Worm (Caenorhabditis elegans) whole organism, L4 larva: Measurements from ENCODE around the gene str-5.

ENCODE experiments used
- D1046.2 ChIP-seq: fragments of 200-800 bp; sonication (Bioruptor generic); IDR thresholded peaks from 2 replicates; pipeline ENCODE4 v1.3.6; 2022; ENCODE audit warnings: missing genetic modification characterization, missing compliant biosample characterization
- F10B5.3 ChIP-seq: sonication (generic microtip); optimal IDR thresholded peaks from 2 replicates; lab custom pipeline; 2016; ENCODE audit warnings: mild to moderate bottlenecking, missing genetic modification characterization, missing compliant biosample characterization
- F37D6.2 ChIP-seq: sonication (generic microtip); optimal IDR thresholded peaks from 2 replicates; lab custom pipeline; 2016; ENCODE audit warnings: mild to moderate bottlenecking, missing genetic modification characterization, missing compliant biosample characterization
- F49E8.2 ChIP-seq: sonication (generic microtip); optimal IDR thresholded peaks from 2 replicates; lab custom pipeline; 2016; ENCODE audit warnings: missing compliant biosample characterization, mild to moderate bottlenecking, missing genetic modification characterization, borderline replicate concordance
- R02D3.7 ChIP-seq: fragments of 150-350 bp; sonication (generic microtip); optimal IDR thresholded peaks from 3 replicates; lab custom pipeline; 2014; ENCODE audit warnings: missing biosample characterization, missing genetic modification characterization
- T26A8.4 ChIP-seq: fragments of 200-800 bp; sonication (Bioruptor generic); IDR thresholded peaks from 2 replicates; pipeline ENCODE4 v1.3.6; 2022; ENCODE audit warnings: missing genetic modification characterization, missing compliant biosample characterization
- aha-1 ChIP-seq: fragments of 150-350 bp; peaks from one replicate; lab custom pipeline; 2014; ENCODE audit warnings: missing biosample characterization, missing genetic modification characterization
- aly-2 ChIP-seq: sonication (generic microtip); optimal IDR thresholded peaks from 2 replicates; lab custom pipeline; 2018; ENCODE audit warnings: missing biosample characterization, missing genetic modification characterization
- arid-1 ChIP-seq: fragments of 200-800 bp; sonication (Bioruptor generic); conservative IDR thresholded peaks from 2 replicates; pipeline ENCODE4 v1.3.6; 2022; ENCODE audit warnings: missing genetic modification reagents, missing genetic modification characterization, missing compliant biosample characterization
- ceh-20 ChIP-seq: fragments of 200-800 bp; sonication (Bioruptor generic); IDR thresholded peaks from 2 replicates; pipeline ENCODE4 v1.3.6; 2022; ENCODE audit warnings: missing genetic modification reagents, missing genetic modification characterization, missing compliant biosample characterization
- ceh-28 ChIP-seq: fragments of 150-350 bp; optimal IDR thresholded peaks from 2 replicates; lab custom pipeline; 2014; ENCODE audit warnings: missing biosample characterization, missing genetic modification reagents, missing genetic modification characterization
- ceh-82 ChIP-seq: sonication (generic microtip); optimal IDR thresholded peaks from 2 replicates; lab custom pipeline; 2017; ENCODE audit warnings: missing biosample characterization, missing genetic modification characterization
- ces-1 ChIP-seq: fragments of 150-350 bp; sonication (generic microtip); optimal IDR thresholded peaks from 4 replicates; lab custom pipeline; 2014; ENCODE audit warnings: missing biosample characterization, missing genetic modification reagents, missing genetic modification characterization
- cey-2 ChIP-seq: sonication (generic microtip); optimal IDR thresholded peaks from 3 replicates; lab custom pipeline; 2017; ENCODE audit warnings: missing genetic modification characterization, mild to moderate bottlenecking, missing compliant biosample characterization, antibody characterized with exemption, borderline replicate concordance; ENCODE audit not compliant: insufficient read depth
- ctbp-1 ChIP-seq: fragments of 200-800 bp; sonication (Bioruptor generic); IDR thresholded peaks from 2 replicates; pipeline ENCODE4 v1.3.6; 2022; ENCODE audit warnings: missing genetic modification reagents, missing genetic modification characterization, missing compliant biosample characterization
- daf-8 ChIP-seq: fragments of 200-800 bp; sonication (Bioruptor generic); IDR thresholded peaks from 2 replicates; pipeline ENCODE4 v1.3.6; 2022; ENCODE audit warnings: missing genetic modification characterization, missing compliant biosample characterization
- dmd-8 ChIP-seq: fragments of 200-800 bp; sonication (Bioruptor generic); IDR thresholded peaks from 2 replicates; pipeline ENCODE4 v1.3.6; 2022; ENCODE audit warnings: missing genetic modification characterization, missing compliant biosample characterization
- dmd-9 ChIP-seq: fragments of 200-800 bp; sonication (Bioruptor generic); IDR thresholded peaks from 2 replicates; pipeline ENCODE4 v1.3.6; 2022; ENCODE audit warnings: missing genetic modification reagents, missing genetic modification characterization, missing compliant biosample characterization
- dve-1 ChIP-seq: sonication (generic microtip); optimal IDR thresholded peaks from 2 replicates; lab custom pipeline; 2017; ENCODE audit warnings: antibody characterized with exemption, mild to moderate bottlenecking, missing genetic modification characterization, missing compliant biosample characterization; ENCODE audit not compliant: insufficient read depth
- egl-43 ChIP-seq: fragments of 200-800 bp; sonication (Bioruptor generic); IDR thresholded peaks from 2 replicates; pipeline ENCODE4 v1.3.6; 2022; ENCODE audit warnings: missing genetic modification reagents, missing genetic modification characterization, missing compliant biosample characterization
- fkh-10 ChIP-seq: fragments of 150-350 bp; optimal IDR thresholded peaks from 2 replicates; lab custom pipeline; 2014; ENCODE audit warnings: missing biosample characterization, missing genetic modification reagents, missing genetic modification characterization
- fos-1 ChIP-seq: fragments of 150-350 bp; optimal IDR thresholded peaks from 2 replicates; lab custom pipeline; 2014; ENCODE audit warnings: missing biosample characterization, missing genetic modification characterization
- hlh-11 ChIP-seq: fragments of 200-800 bp; sonication (Bioruptor generic); optimal IDR thresholded peaks from 2 replicates; lab custom pipeline; 2018; ENCODE audit warnings: mild to moderate bottlenecking, missing genetic modification characterization, missing compliant biosample characterization
- lin-15B ChIP-seq: fragments of 150-350 bp; sonication (generic microtip); optimal IDR thresholded peaks from 3 replicates; lab custom pipeline; 2014; ENCODE audit warnings: missing biosample characterization, missing genetic modification characterization
- lin-39 ChIP-seq: fragments of 150-350 bp; optimal IDR thresholded peaks from 2 replicates; lab custom pipeline; 2014; ENCODE audit warnings: missing biosample characterization, missing genetic modification reagents, missing genetic modification characterization
- madf-5 ChIP-seq, 2 experiments: fragments of 200-800 bp; sonication (Bioruptor generic); IDR thresholded peaks; 2 replicates each; pipeline ENCODE4 v1.3.6; 2022; ENCODE audit warnings: missing compliant biosample characterization in 2 of 2, missing genetic modification characterization in 2 of 2
- madf-9 ChIP-seq: fragments of 200-800 bp; sonication (Bioruptor generic); conservative IDR thresholded peaks from 2 replicates; pipeline ENCODE4 v1.3.6; 2022; ENCODE audit warnings: missing genetic modification reagents, missing genetic modification characterization, missing compliant biosample characterization
- mdl-1 ChIP-seq, 2 experiments: fragments of 150-350 bp in 1 of 2; sonication (generic microtip) in 1 of 2; optimal IDR thresholded peaks; 2 replicates each; lab custom pipeline; 2014 to 2017; ENCODE audit warnings: missing biosample characterization in 2 of 2, missing genetic modification characterization in 2 of 2
- mep-1 ChIP-seq: fragments of 150-350 bp; sonication (generic microtip); optimal IDR thresholded peaks from 3 replicates; lab custom pipeline; 2014; ENCODE audit warnings: missing biosample characterization, missing genetic modification characterization
- mxl-2 ChIP-seq: fragments of 200-800 bp; sonication (Bioruptor generic); conservative IDR thresholded peaks from 2 replicates; pipeline ENCODE4 v1.3.6; 2022; ENCODE audit warnings: missing genetic modification reagents, missing genetic modification characterization, missing compliant biosample characterization
- nhr-237 ChIP-seq: sonication (generic microtip); optimal IDR thresholded peaks from 2 replicates; lab custom pipeline; 2017; ENCODE audit warnings: missing biosample characterization, missing genetic modification characterization
- nhr-28 ChIP-seq: fragments of 150-350 bp; optimal IDR thresholded peaks from 2 replicates; lab custom pipeline; 2014; ENCODE audit warnings: missing biosample characterization, missing genetic modification characterization
- nhr-42 ChIP-seq: fragments of 200-800 bp; sonication (Bioruptor generic); IDR thresholded peaks from 2 replicates; pipeline ENCODE4 v1.3.6; 2022; ENCODE audit warnings: missing genetic modification characterization, missing compliant biosample characterization
- nhr-48 ChIP-seq: sonication (generic microtip); optimal IDR thresholded peaks from 2 replicates; lab custom pipeline; 2016; ENCODE audit warnings: mild to moderate bottlenecking, missing genetic modification characterization, missing compliant biosample characterization
- nhr-6 ChIP-seq: fragments of 150-350 bp; optimal IDR thresholded peaks from 2 replicates; lab custom pipeline; 2014; ENCODE audit warnings: missing biosample characterization, missing genetic modification characterization
- sdz-12 ChIP-seq: fragments of 200-800 bp; sonication (Bioruptor generic); optimal IDR thresholded peaks from 2 replicates; lab custom pipeline; 2018; ENCODE audit warnings: mild to moderate bottlenecking, missing genetic modification characterization, missing compliant biosample characterization
- snpc-1.2 ChIP-seq: fragments of 200-800 bp; sonication (Bioruptor generic); IDR thresholded peaks from 2 replicates; pipeline ENCODE4 v1.3.6; 2022; ENCODE audit warnings: missing genetic modification reagents, missing genetic modification characterization, missing compliant biosample characterization
- tag-97 ChIP-seq: fragments of 200-800 bp; sonication (Bioruptor generic); IDR thresholded peaks from 2 replicates; pipeline ENCODE4 v1.3.6; 2022; ENCODE audit warnings: missing genetic modification characterization, missing compliant biosample characterization
- tra-1 ChIP-seq: fragments of 200-800 bp; sonication (Bioruptor generic); IDR thresholded peaks from 2 replicates; pipeline ENCODE4 v1.3.6; 2022; ENCODE audit warnings: missing genetic modification reagents, missing genetic modification characterization, missing compliant biosample characterization
- zag-1 ChIP-seq: fragments of 150-350 bp; optimal IDR thresholded peaks from 2 replicates; lab custom pipeline; 2014; ENCODE audit warnings: missing biosample characterization, missing genetic modification characterization
- zip-11 ChIP-seq: fragments of 200-800 bp; sonication (Bioruptor generic); IDR thresholded peaks from 2 replicates; pipeline ENCODE4 v1.3.6; 2022; ENCODE audit warnings: missing genetic modification characterization, missing compliant biosample characterization

The str-5 gene

ce11 chrV:15721431-15721830, 31.6 kb upstream of the str-5 start:
- TF ChIP-seq R02D3.7: no peak
- no peak for TF ChIP-seq ceh-82 (tag; lab: Kevin White, UChicago)
- no peak for TF ChIP-seq lin-15B (tag; lab: Kevin White, UChicago)
- peak; percentile 24 for TF ChIP-seq aha-1 (tag; lab: Kevin White, UChicago)

- TF ChIP-seq madf-9 (GFP tag; lab: Robert Waterston, UW) (no peak), nhr-237 (tag; lab: Kevin White, UChicago) (no peak), F49E8.2 (tag; lab: Kevin White, UChicago) (no peak), hlh-11 (tag; lab: Kevin White, UChicago) (no peak), daf-8 (GFP tag; lab: Robert Waterston, UW) (no peak), aly-2 (no peak), fos-1 (tag; lab: Kevin White, UChicago) (no peak)
Measured at ce11 chrV:15721888-15722287, 31.2 kb upstream of the str-5 start, which contains the start of gene srh-140. TSS of gene srh-140 (plus strand) at chrV:15722188.

- TF ChIP-seq egl-43: no peak
- TF ChIP-seq nhr-6 (tag; lab: Kevin White, UChicago): no peak
- TF ChIP-seq arid-1 (GFP tag; lab: Robert Waterston, UW): no peak
- TF ChIP-seq mxl-2: no peak
- TF ChIP-seq F49E8.2 (tag; lab: Kevin White, UChicago): no peak
- TF ChIP-seq ctbp-1: no peak
- no peak for TF ChIP-seq nhr-28 (tag; lab: Kevin White, UChicago)
- TF ChIP-seq D1046.2 (GFP tag; lab: Robert Waterston, UW): no peak
- TF ChIP-seq hlh-11 (tag; lab: Kevin White, UChicago): no peak
- no peak for TF ChIP-seq lin-39 (tag; lab: Kevin White, UChicago)
- no peak for TF ChIP-seq F10B5.3 (tag; lab: Kevin White, UChicago)
- TF ChIP-seq nhr-48 (tag; lab: Kevin White, UChicago): no peak
- TF ChIP-seq, all 104 proteins: peak for 0
Measured at ce11 chrV:15726610-15727009, 26.4 kb upstream of the str-5 start, which contains the start of the genes irld-57 and sfxn-1.3. TSS of gene irld-57 (minus strand) at chrV:15726710. TSS of gene sfxn-1.3 (plus strand) at chrV:15726841.

ce11 chrV:15730459-15730858, 22.6 kb upstream of the str-5 start, which contains the start of gene Y6E2A.10:
TSS of gene Y6E2A.10 (minus strand) at chrV:15730559.
- TF ChIP-seq mdl-1 (tag; optimal IDR thresholded peaks at IDR 0.05; lab: Kevin White, UChicago) (no peak), zip-11 (GFP tag; lab: Robert Waterston, UW) (no peak), ceh-20 (GFP tag; lab: Robert Waterston, UW) (no peak), dmd-9 (GFP tag; lab: Robert Waterston, UW) (no peak), madf-5 (GFP tag; IDR thresholded peaks at IDR 0.05; lab: Robert Waterston, UW) (no peak), ces-1 (no peak), nhr-42 (GFP tag; lab: Robert Waterston, UW) (no peak)
- TF ChIP-seq, all 104 proteins: peak for 0

- TF ChIP-seq fkh-10: no peak
- TF ChIP-seq tag-97 (GFP tag; lab: Robert Waterston, UW): no peak
- TF ChIP-seq sdz-12 (GFP tag; lab: Kevin White, UChicago): no peak
- TF ChIP-seq dve-1: no peak
- TF ChIP-seq snpc-1.2 (GFP tag; lab: Robert Waterston, UW): no peak
- no peak for TF ChIP-seq T26A8.4 (GFP tag; lab: Robert Waterston, UW)
- no peak for TF ChIP-seq dmd-8 (GFP tag; lab: Robert Waterston, UW)
- no peak for TF ChIP-seq cey-2 (tag; lab: Kevin White, UChicago)
- no peak for TF ChIP-seq zag-1
- TF ChIP-seq mep-1 (tag; lab: Kevin White, UChicago): no peak
- TF ChIP-seq fos-1 (tag; lab: Kevin White, UChicago): no peak
- no peak for TF ChIP-seq nhr-28 (tag; lab: Kevin White, UChicago)
- no peak for TF ChIP-seq tra-1 (GFP tag; lab: Robert Waterston, UW)
- TF ChIP-seq F37D6.2 (tag; lab: Kevin White, UChicago): no peak
- no peak for TF ChIP-seq ceh-28 (tag; lab: Kevin White, UChicago)
Measured at ce11 chrV:15732209-15732608, 20.8 kb upstream of the str-5 start, which contains the start of gene str-38. TSS of gene str-38 (minus strand) at chrV:15732309.
